Worm (Caenorhabditis elegans): ENCODE results near the gene K09C4.10.

Gene K09C4.10

ce11 chrX:3226348-3227229 is 53.4 kb downstream of the K09C4.10 start (continued):
- TF ChIP-seq ceh-62 (tag; optimal IDR thresholded peaks at IDR 0.05), result no peak
- no peak for TF ChIP-seq lin-29 (GFP tag; IDR thresholded peaks at IDR 0.05)
- peak; percentile 24 for TF ChIP-seq nhr-28 (tag; optimal IDR thresholded peaks at IDR 0.05)
- TF ChIP-seq F26F4.8 (GFP tag; conservative IDR thresholded peaks at IDR 0.05), result no peak
- TF ChIP-seq mep-1 (tag; optimal IDR thresholded peaks at IDR 0.05), result no peak
- TF ChIP-seq ceh-32 (tag; optimal IDR thresholded peaks at IDR 0.05; ENCODE audit: poor library complexity), result no peak
- TF ChIP-seq nhr-102 (tag; optimal IDR thresholded peaks at IDR 0.05), result no peak
- no peak for TF ChIP-seq Y5F2A.4 (GFP tag; optimal IDR thresholded peaks at IDR 0.05)
- TF ChIP-seq hif-1 (tag; optimal IDR thresholded peaks at IDR 0.05), result no peak

All from whole organism, L4 larva.